Worm (Caenorhabditis elegans) whole organism, young adult: ENCODE results near the gene srn-1.

Experiments used
- F57A8.1 ChIP-seq: fragments of 200-800 bp; sonication (Bioruptor generic); optimal IDR thresholded peaks from 2 replicates; lab custom pipeline; 2018; ENCODE audit warnings: mild to moderate bottlenecking, missing genetic modification characterization, moderate library complexity, missing compliant biosample characterization
- efl-1 ChIP-seq: fragments of 150-350 bp; optimal IDR thresholded peaks from 2 replicates; lab custom pipeline; 2014; ENCODE audit warnings: missing biosample characterization, missing genetic modification reagents, missing genetic modification characterization
- ets-4 ChIP-seq: fragments of 200-800 bp; sonication (Bioruptor generic); optimal IDR thresholded peaks from 2 replicates; lab custom pipeline; 2018; ENCODE audit warnings: mild to moderate bottlenecking, missing genetic modification characterization, missing compliant biosample characterization
- let-607 ChIP-seq, 2 experiments: fragments of 200-800 bp in 1 of 2; sonication (Bioruptor generic) in 1 of 2; sonication (generic microtip) in 1 of 2; optimal IDR thresholded peaks; 2 replicates each; lab custom pipeline; 2016 to 2018; ENCODE audit warnings: mild to moderate bottlenecking in 2 of 2, missing compliant biosample characterization in 2 of 2, missing genetic modification characterization in 2 of 2, moderate library complexity in 2 of 2, missing genotype in 1 of 2
- lsy-27 ChIP-seq: sonication (generic microtip); optimal IDR thresholded peaks from 2 replicates; lab custom pipeline; 2017; ENCODE audit warnings: missing genetic modification characterization, mild to moderate bottlenecking, missing compliant biosample characterization, antibody characterized with exemption, missing genotype, borderline replicate concordance; ENCODE audit not compliant: insufficient read depth
- madf-10 ChIP-seq: sonication (generic microtip); optimal IDR thresholded peaks from 2 replicates; lab custom pipeline; 2016; ENCODE audit warnings: mild to moderate bottlenecking, missing genetic modification characterization, missing compliant biosample characterization
- rcor-1 ChIP-seq: fragments of 200-800 bp; sonication (Bioruptor generic); IDR thresholded peaks from 2 replicates; pipeline ENCODE4 v1.3.6; 2022; ENCODE audit warnings: missing genetic modification reagents, missing genetic modification characterization, missing compliant biosample characterization
- ztf-22 ChIP-seq: fragments of 200-800 bp; sonication (Bioruptor generic); optimal IDR thresholded peaks from 2 replicates; lab custom pipeline; 2018; ENCODE audit warnings: mild to moderate bottlenecking, missing genetic modification characterization, moderate library complexity, missing compliant biosample characterization
- ztf-26 ChIP-seq: sonication (generic microtip); optimal IDR thresholded peaks from 2 replicates; lab custom pipeline; 2017; ENCODE audit warnings: missing genetic modification characterization, missing compliant biosample characterization

- TF ChIP-seq madf-10 (tag; lab: Kevin White, UChicago) (no peak), ets-4 (GFP tag; lab: Kevin White, UChicago) (no peak), rcor-1 (GFP tag; lab: Robert Waterston, UW) (no peak), let-607 (tag; optimal IDR thresholded peaks at IDR 0.05; lab: Kevin White, UChicago) (no peak), efl-1 (GFP tag; lab: Kevin White, UChicago) (no peak), lsy-27 (no peak), ztf-22 (no peak), ztf-26 (tag; lab: Kevin White, UChicago) (no peak), F57A8.1 (no peak)
These were observed 37.4 kb upstream of the srn-1 start for ce11 chrV:6323602-6324001.
